Worm (Caenorhabditis elegans) whole organism, L1 larva: ENCODE results near the gene F29C4.4.
"Not testable (repeated sequence)": the region's sequence is repeated elsewhere in the genome, so short reads cannot be mapped to it uniquely, and the experiment has no call there.

Source experiments
- F16B12.6 ChIP-seq: fragments of 150-350 bp; optimal IDR thresholded peaks from 2 replicates; lab custom pipeline; 2014; ENCODE audit warnings: missing biosample characterization, missing genetic modification characterization
- aly-2 ChIP-seq: fragments of 150-350 bp; optimal IDR thresholded peaks from 2 replicates; lab custom pipeline; 2014; ENCODE audit warnings: missing biosample characterization, missing genetic modification characterization
- ama-1 ChIP-seq: fragments of 150-350 bp; optimal IDR thresholded peaks from 2 replicates; lab custom pipeline; 2014
- ceh-90 ChIP-seq: sonication (generic microtip); optimal IDR thresholded peaks from 2 replicates; lab custom pipeline; 2016; ENCODE audit warnings: missing genetic modification characterization, missing compliant biosample characterization
- dsc-1 ChIP-seq: sonication (generic microtip); optimal IDR thresholded peaks from 2 replicates; lab custom pipeline; 2016; ENCODE audit warnings: mild to moderate bottlenecking, missing genetic modification characterization, missing compliant biosample characterization
- efl-1 ChIP-seq, 4 experiments: fragments of 150-350 bp; optimal IDR thresholded peaks in 3 of 4; peaks in 1 of 4; 1 replicate in 1 of 4; 2 replicates in 3 of 4; lab custom pipeline; 2014; ENCODE audit warnings: missing biosample characterization in 2 of 4, missing genetic modification characterization in 2 of 4, missing genetic modification reagents in 2 of 4
- egl-27 ChIP-seq, 2 experiments: fragments of 150-350 bp in 1 of 2; sonication (generic microtip); optimal IDR thresholded peaks; 3 replicates each; lab custom pipeline; 2017 to 2018; ENCODE audit warnings: missing biosample characterization in 2 of 2, missing genetic modification characterization in 2 of 2, missing genetic modification reagents in 2 of 2
- fkh-10 ChIP-seq: sonication (generic microtip); optimal IDR thresholded peaks from 2 replicates; lab custom pipeline; 2017; ENCODE audit warnings: missing biosample characterization, missing genetic modification reagents, missing genetic modification characterization
- fkh-4 ChIP-seq: sonication (generic microtip); optimal IDR thresholded peaks from 2 replicates; lab custom pipeline; 2016; ENCODE audit warnings: missing compliant biosample characterization, missing genetic modification characterization, borderline replicate concordance
- fkh-8 ChIP-seq: sonication (generic microtip); optimal IDR thresholded peaks from 2 replicates; lab custom pipeline; 2016; ENCODE audit warnings: mild to moderate bottlenecking, missing genetic modification characterization, missing compliant biosample characterization
- grh-1 ChIP-seq: fragments of 200-800 bp; sonication (Bioruptor generic); IDR thresholded peaks from 2 replicates; pipeline ENCODE4 v1.3.6; 2022; ENCODE audit warnings: missing genetic modification reagents, missing genetic modification characterization, missing compliant biosample characterization
- hpl-2 ChIP-seq: fragments of 150-350 bp; optimal IDR thresholded peaks from 2 replicates; lab custom pipeline; 2014; ENCODE audit warnings: missing biosample characterization, missing genetic modification reagents, missing genetic modification characterization
- jun-1 ChIP-seq: fragments of 150-350 bp; optimal IDR thresholded peaks from 2 replicates; lab custom pipeline; 2014; ENCODE audit warnings: missing biosample characterization, missing genetic modification reagents, missing genetic modification characterization
- lin-15B ChIP-seq: fragments of 150-350 bp; sonication (generic microtip); optimal IDR thresholded peaks from 3 replicates; lab custom pipeline; 2014; ENCODE audit warnings: missing biosample characterization, missing genetic modification characterization
- lin-35 ChIP-seq, 2 experiments: fragments of 150-350 bp; optimal IDR thresholded peaks; 2 replicates each; lab custom pipeline; 2014; ENCODE audit warnings: missing biosample characterization in 2 of 2, missing genetic modification characterization in 2 of 2, missing genetic modification reagents in 2 of 2
- lin-39 ChIP-seq: fragments of 150-350 bp; optimal IDR thresholded peaks from 2 replicates; lab custom pipeline; 2014; ENCODE audit warnings: missing biosample characterization, missing genetic modification reagents, missing genetic modification characterization
- mdl-1 ChIP-seq, 2 experiments: fragments of 150-350 bp; optimal IDR thresholded peaks; 2 replicates each; lab custom pipeline; 2014 to 2017; ENCODE audit warnings: missing biosample characterization in 2 of 2, missing genetic modification characterization in 2 of 2, inconsistent platforms in 1 of 2
- mep-1 ChIP-seq: fragments of 150-350 bp; optimal IDR thresholded peaks from 2 replicates; lab custom pipeline; 2014; ENCODE audit warnings: missing biosample characterization, missing genetic modification characterization
- nhr-12 ChIP-seq: sonication (generic microtip); optimal IDR thresholded peaks from 2 replicates; lab custom pipeline; 2017; ENCODE audit warnings: missing biosample characterization, missing genetic modification characterization
- nhr-237 ChIP-seq: fragments of 150-350 bp; optimal IDR thresholded peaks from 2 replicates; lab custom pipeline; 2014; ENCODE audit warnings: missing biosample characterization, missing genetic modification characterization
- nhr-28 ChIP-seq: fragments of 150-350 bp; optimal IDR thresholded peaks from 2 replicates; lab custom pipeline; 2014; ENCODE audit warnings: missing biosample characterization, missing genetic modification characterization
- nhr-85 ChIP-seq: sonication (generic microtip); peaks from one replicate; lab custom pipeline; 2016; ENCODE audit warnings: missing genetic modification characterization, inconsistent platforms, missing compliant biosample characterization
- nhr-90 ChIP-seq: sonication (generic microtip); optimal IDR thresholded peaks from 2 replicates; lab custom pipeline; 2016; ENCODE audit warnings: mild to moderate bottlenecking, missing genetic modification characterization, missing compliant biosample characterization; ENCODE audit not compliant: poor library complexity
- pax-3 ChIP-seq: fragments of 200-800 bp; sonication (Bioruptor generic); optimal IDR thresholded peaks from 2 replicates; lab custom pipeline; 2018; ENCODE audit warnings: mild to moderate bottlenecking, missing genetic modification characterization, moderate library complexity, missing compliant biosample characterization
- snpc-4 ChIP-seq: fragments of 150-350 bp; optimal IDR thresholded peaks from 2 replicates; lab custom pipeline; 2014; ENCODE audit warnings: missing biosample characterization, missing genetic modification characterization
- snu-23 ChIP-seq: sonication (generic microtip); optimal IDR thresholded peaks from 2 replicates; lab custom pipeline; 2016; ENCODE audit warnings: missing genetic modification characterization, missing compliant biosample characterization
- sox-4 ChIP-seq: sonication (generic microtip); optimal IDR thresholded peaks from 2 replicates; lab custom pipeline; 2016; ENCODE audit warnings: missing genetic modification characterization, missing compliant biosample characterization
- unc-30 ChIP-seq: sonication (generic microtip); optimal IDR thresholded peaks from 2 replicates; lab custom pipeline; 2017; ENCODE audit warnings: missing biosample characterization, missing genetic modification characterization
- vab-15 ChIP-seq: sonication (generic microtip); optimal IDR thresholded peaks from 2 replicates; lab custom pipeline; 2017; ENCODE audit warnings: missing genotype, mild to moderate bottlenecking, missing genetic modification characterization, missing compliant biosample characterization
- zip-4 ChIP-seq: fragments of 200-800 bp; sonication (Bioruptor generic); optimal IDR thresholded peaks from 2 replicates; lab custom pipeline; 2018; ENCODE audit warnings: mild to moderate bottlenecking, missing genetic modification characterization, moderate library complexity, missing compliant biosample characterization

The F29C4.4 gene

DNA sequence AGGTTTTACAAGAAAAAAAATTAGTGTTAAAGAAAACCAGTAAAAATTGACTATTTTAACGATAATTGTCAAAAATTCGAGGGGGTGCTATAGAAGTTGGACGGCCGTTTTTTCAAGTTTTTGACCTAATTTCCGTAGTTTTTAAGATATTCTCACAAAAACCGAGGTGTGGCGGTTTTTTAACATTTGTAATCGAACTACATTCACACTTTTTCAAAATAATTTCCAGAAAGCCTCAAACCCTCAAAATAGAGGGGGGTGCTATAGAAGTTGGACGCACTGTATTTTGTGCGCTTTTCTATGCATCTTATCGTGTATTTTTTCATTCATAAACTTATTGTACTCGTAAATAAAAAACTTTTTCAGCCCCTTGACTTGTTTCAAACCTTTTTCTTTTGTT, at the start of gene F29C4.4:
Gene F29C4.4, plus strand, starts transcription at position 301 of the 400 bp plus-strand sequence.
- TF ChIP-seq aly-2, mep-1, F16B12.6 (tag; lab: Kevin White, UChicago): not testable (repeated sequence)

DNA sequence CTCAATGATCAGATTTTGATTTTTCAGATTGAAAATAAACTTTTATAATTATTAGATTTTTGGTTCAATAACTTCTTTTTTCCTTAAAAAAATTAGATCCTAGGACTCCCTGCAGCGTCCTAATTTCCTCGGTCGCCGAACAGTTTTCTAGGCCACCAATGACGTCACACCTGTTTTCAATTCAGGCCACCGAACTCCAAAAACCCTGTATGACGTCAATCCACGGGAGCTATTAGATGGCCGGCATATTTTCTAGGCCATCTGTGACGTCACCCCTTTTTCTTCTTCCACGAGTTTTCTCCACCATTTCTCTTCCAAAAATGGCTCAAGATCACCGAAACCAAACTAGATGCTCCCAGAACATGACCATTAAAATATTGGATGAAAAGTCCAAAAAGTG, 40.2 kb upstream of the F29C4.4 start:
- TF ChIP-seq snu-23 (GFP tag; lab: Kevin White, UChicago), result no peak
- TF ChIP-seq nhr-12 (tag; lab: Kevin White, UChicago), result no peak
- TF ChIP-seq efl-1 (optimal IDR thresholded peaks at IDR 0.05; lab: Kevin White, UChicago), result no peak
- TF ChIP-seq efl-1 (GFP tag; optimal IDR thresholded peaks at IDR 0.05 in 1 of 2; lab: Kevin White, UChicago), result peak in 1 of 2 experiments; percentile 3
- no peak for TF ChIP-seq pax-3 (tag; lab: Kevin White, UChicago)
- no peak for TF ChIP-seq ceh-90 (tag; lab: Kevin White, UChicago)
- TF ChIP-seq, all 84 proteins: peak for 1

DNA sequence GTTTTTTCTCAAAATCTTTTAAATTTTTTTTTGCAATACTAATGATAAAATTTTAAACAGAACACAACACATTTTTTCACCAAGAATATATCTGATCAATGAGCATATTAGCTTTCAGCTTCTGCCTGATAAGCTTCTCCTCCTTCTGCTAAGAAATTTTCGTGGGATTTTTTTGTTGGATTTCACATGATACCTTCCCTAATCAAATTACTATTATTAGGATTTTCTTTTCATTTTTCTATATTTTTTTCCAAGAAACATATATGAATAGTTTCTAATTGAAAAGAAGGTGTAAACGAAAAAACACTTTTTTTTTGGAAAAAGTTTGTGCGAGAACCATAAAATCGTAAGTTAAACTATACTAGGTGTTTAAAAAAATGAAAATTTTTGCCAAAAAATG, 38.3 kb upstream of the F29C4.4 start:
- TF ChIP-seq lin-15B (no peak), dsc-1 (peak; percentile 91), lin-35 (GFP tag; optimal IDR thresholded peaks at IDR 0.05; lab: Kevin White, UChicago) (no peak), grh-1 (GFP tag; lab: Robert Waterston, UW) (no peak), zip-4 (GFP tag; lab: Kevin White, UChicago) (no peak), lin-39 (tag; lab: Kevin White, UChicago) (no peak), nhr-28 (tag; lab: Kevin White, UChicago) (no peak), sox-4 (tag; lab: Kevin White, UChicago) (peak; percentile 33), pax-3 (tag; lab: Kevin White, UChicago) (no peak), F16B12.6 (tag; lab: Kevin White, UChicago) (no peak)
- TF ChIP-seq, all 84 proteins: peak for 2

DNA sequence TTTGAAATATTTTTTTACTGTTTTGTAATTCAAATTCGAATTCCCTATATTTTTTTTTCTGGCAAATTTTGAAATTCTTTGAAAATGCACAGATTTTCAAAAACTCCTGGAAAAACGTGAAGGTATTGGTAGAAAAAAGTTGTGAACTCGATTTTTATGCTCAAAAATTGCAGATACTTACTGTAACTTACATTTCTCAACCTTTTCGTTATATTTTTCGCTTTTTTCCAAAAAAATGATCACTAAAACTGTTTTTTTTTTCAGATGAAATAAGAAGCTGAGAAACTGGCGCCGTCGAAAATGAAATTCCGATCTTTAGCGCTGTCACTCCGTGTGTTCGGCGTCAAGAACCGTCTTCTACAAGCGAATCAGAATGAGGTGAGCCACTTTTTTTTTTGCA, 35.4 kb upstream of the F29C4.4 start, which contains the start of gene T05C7.8:
Gene T05C7.8, plus strand, starts transcription at position 301 of the 400 bp plus-strand sequence.
- TF ChIP-seq unc-30 (tag; lab: Kevin White, UChicago) (no peak), nhr-12 (tag; lab: Kevin White, UChicago) (no peak), fkh-10 (no peak), vab-15 (tag; lab: Kevin White, UChicago) (no peak), hpl-2 (GFP tag; lab: Kevin White, UChicago) (no peak), ama-1 (lab: Kevin White, UChicago) (no peak), F16B12.6 (tag; lab: Kevin White, UChicago) (no peak), mep-1 (tag; lab: Kevin White, UChicago) (no peak), jun-1 (tag; lab: Kevin White, UChicago) (no peak), fkh-4 (tag; lab: Kevin White, UChicago) (no peak), mdl-1 (tag; optimal IDR thresholded peaks at IDR 0.05; lab: Kevin White, UChicago) (no peak), snu-23 (GFP tag; lab: Kevin White, UChicago) (no peak)

DNA sequence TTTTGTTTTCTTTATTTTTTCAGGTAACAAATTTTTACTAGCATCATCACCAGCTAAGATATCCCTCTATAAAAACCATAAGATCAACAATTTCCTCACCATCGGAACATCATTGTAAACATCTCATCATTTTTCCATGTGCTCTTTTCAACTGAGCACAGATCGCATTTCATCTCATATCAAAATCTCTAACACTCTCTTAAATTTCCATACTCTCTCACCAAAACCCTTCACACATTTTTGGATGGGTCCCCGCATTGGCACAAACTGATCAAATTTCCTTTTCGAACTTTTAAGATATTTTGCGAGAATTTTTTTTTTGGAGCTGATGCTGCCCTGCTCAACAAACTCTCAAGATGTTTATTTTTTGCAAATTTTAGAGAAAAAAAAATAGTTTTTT, 34.1 kb upstream of the F29C4.4 start:
- TF ChIP-seq fkh-8 (no peak), egl-27 (tag; optimal IDR thresholded peaks at IDR 0.05; lab: Kevin White, UChicago) (no peak), snpc-4 (tag; lab: Kevin White, UChicago) (no peak), efl-1 (optimal IDR thresholded peaks at IDR 0.05; lab: Kevin White, UChicago) (no peak), efl-1 (GFP tag; optimal IDR thresholded peaks at IDR 0.05 in 1 of 2; lab: Kevin White, UChicago) (peak in 1 of 2 experiments; percentile 70)

DNA sequence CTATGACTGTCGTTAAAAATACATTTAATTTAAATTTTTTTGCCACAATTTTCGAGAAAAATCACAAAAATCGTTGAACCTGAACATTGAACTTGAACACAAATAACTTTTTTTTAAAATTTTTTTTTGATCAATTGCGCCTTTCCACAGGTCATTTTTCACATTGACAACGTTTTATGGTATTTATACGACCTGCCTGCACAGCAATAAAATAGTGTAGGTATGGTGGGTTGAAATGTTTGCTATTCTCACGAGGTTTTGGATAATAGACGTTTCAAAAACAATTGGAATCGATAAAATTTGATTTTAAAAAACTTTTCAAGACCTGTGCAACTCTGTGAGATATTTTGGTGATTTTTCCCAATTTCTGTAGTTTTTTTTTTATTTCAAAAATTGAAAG, 33.3 kb upstream of the F29C4.4 start:
- TF ChIP-seq nhr-237 (tag; lab: Kevin White, UChicago) (no peak), nhr-85 (tag; lab: Kevin White, UChicago) (peak; percentile 22), nhr-90 (tag; lab: Kevin White, UChicago) (no peak), dsc-1 (no peak), vab-15 (tag; lab: Kevin White, UChicago) (no peak)
